Worm (Caenorhabditis elegans) whole organism, L3 larva: Measurements from ENCODE around the gene C18D11.3.

Source experiments
- R02D3.7 ChIP-seq: fragments of 150-350 bp; optimal IDR thresholded peaks from 2 replicates; lab custom pipeline; 2014; ENCODE audit warnings: missing biosample characterization, missing genetic modification characterization
- aly-2 ChIP-seq: fragments of 150-350 bp; optimal IDR thresholded peaks from 2 replicates; lab custom pipeline; 2014; ENCODE audit warnings: missing biosample characterization, missing genetic modification characterization
- ama-1 ChIP-seq: fragments of 150-350 bp; optimal IDR thresholded peaks from 2 replicates; lab custom pipeline; 2018
- ceh-16 ChIP-seq: sonication (generic microtip); optimal IDR thresholded peaks from 2 replicates; lab custom pipeline; 2017; ENCODE audit warnings: missing biosample characterization, missing genetic modification characterization
- ceh-28 ChIP-seq: fragments of 150-350 bp; optimal IDR thresholded peaks from 2 replicates; lab custom pipeline; 2014; ENCODE audit warnings: missing biosample characterization, missing genetic modification reagents, missing genetic modification characterization
- ceh-9 ChIP-seq: sonication (generic microtip); optimal IDR thresholded peaks from 2 replicates; lab custom pipeline; 2018; ENCODE audit warnings: missing biosample characterization, missing genetic modification characterization
- daf-12 ChIP-seq: fragments of 150-350 bp; optimal IDR thresholded peaks from 2 replicates; lab custom pipeline; 2014; ENCODE audit warnings: missing biosample characterization, missing genetic modification reagents, missing genetic modification characterization
- egl-5 ChIP-seq: fragments of 150-350 bp; optimal IDR thresholded peaks from 2 replicates; lab custom pipeline; 2017; ENCODE audit warnings: missing biosample characterization, missing genetic modification reagents, missing genetic modification characterization, inconsistent platforms
- elt-2 ChIP-seq: sonication (generic microtip); optimal IDR thresholded peaks from 2 replicates; lab custom pipeline; 2016; ENCODE audit warnings: missing genetic modification reagents, mild to moderate bottlenecking, missing genetic modification characterization, missing compliant biosample characterization
- eor-1 ChIP-seq, 2 experiments: fragments of 150-350 bp; optimal IDR thresholded peaks; 2 replicates each; lab custom pipeline; 2014 to 2018; ENCODE audit warnings: missing biosample characterization in 2 of 2, missing genetic modification characterization in 2 of 2
- fkh-10 ChIP-seq: sonication (generic microtip); optimal IDR thresholded peaks from 2 replicates; lab custom pipeline; 2017; ENCODE audit warnings: missing biosample characterization, missing genetic modification reagents, missing genetic modification characterization
- fos-1 ChIP-seq: fragments of 150-350 bp; optimal IDR thresholded peaks from 2 replicates; lab custom pipeline; 2014; ENCODE audit warnings: missing biosample characterization, missing genetic modification characterization
- hmg-11 ChIP-seq: sonication (generic microtip); optimal IDR thresholded peaks from 2 replicates; lab custom pipeline; 2016; ENCODE audit warnings: missing genetic modification characterization, missing compliant biosample characterization
- jun-1 ChIP-seq: fragments of 150-350 bp; optimal IDR thresholded peaks from 2 replicates; lab custom pipeline; 2014; ENCODE audit warnings: missing biosample characterization, missing genetic modification reagents, missing genetic modification characterization
- lin-15B ChIP-seq: fragments of 150-350 bp; optimal IDR thresholded peaks from 2 replicates; lab custom pipeline; 2014; ENCODE audit warnings: missing biosample characterization, missing genetic modification characterization
- lin-39 ChIP-seq: fragments of 150-350 bp; optimal IDR thresholded peaks from 2 replicates; lab custom pipeline; 2018; ENCODE audit warnings: missing biosample characterization, missing genetic modification reagents, missing genetic modification characterization
- lsy-12 ChIP-seq: sonication (generic microtip); optimal IDR thresholded peaks from 2 replicates; lab custom pipeline; 2016; ENCODE audit warnings: mild to moderate bottlenecking, missing genetic modification characterization, missing compliant biosample characterization
- mdl-1 ChIP-seq: fragments of 150-350 bp; optimal IDR thresholded peaks from 2 replicates; lab custom pipeline; 2014; ENCODE audit warnings: missing biosample characterization, missing genetic modification characterization
- mml-1 ChIP-seq: fragments of 150-350 bp; sonication (generic microtip); optimal IDR thresholded peaks from 3 replicates; lab custom pipeline; 2014; ENCODE audit warnings: missing biosample characterization, missing genetic modification characterization
- nfya-1 ChIP-seq: sonication (generic microtip); optimal IDR thresholded peaks from 2 replicates; lab custom pipeline; 2017; ENCODE audit warnings: missing genetic modification characterization, mild to moderate bottlenecking, missing compliant biosample characterization, antibody characterized with exemption, moderate library complexity; ENCODE audit not compliant: insufficient read depth
- nhr-12 ChIP-seq: fragments of 150-350 bp; optimal IDR thresholded peaks from 2 replicates; lab custom pipeline; 2014; ENCODE audit warnings: missing biosample characterization, missing genetic modification characterization
- nhr-23 ChIP-seq: fragments of 150-350 bp; optimal IDR thresholded peaks from 2 replicates; lab custom pipeline; 2014; ENCODE audit warnings: missing biosample characterization, missing genetic modification reagents, missing genetic modification characterization
- nhr-237 ChIP-seq: fragments of 150-350 bp; optimal IDR thresholded peaks from 2 replicates; lab custom pipeline; 2014; ENCODE audit warnings: missing biosample characterization, missing genetic modification characterization
- nhr-25 ChIP-seq: sonication (generic microtip); optimal IDR thresholded peaks from 2 replicates; lab custom pipeline; 2017; ENCODE audit warnings: missing biosample characterization, missing genetic modification characterization
- nhr-28 ChIP-seq: fragments of 150-350 bp; optimal IDR thresholded peaks from 2 replicates; lab custom pipeline; 2014; ENCODE audit warnings: missing biosample characterization, missing genetic modification characterization
- nhr-43 ChIP-seq: sonication (generic microtip); optimal IDR thresholded peaks from 2 replicates; lab custom pipeline; 2016; ENCODE audit warnings: mild to moderate bottlenecking, missing genetic modification characterization, missing compliant biosample characterization; ENCODE audit not compliant: poor library complexity, severe bottlenecking
- nhr-67 ChIP-seq: fragments of 150-350 bp; optimal IDR thresholded peaks from 2 replicates; lab custom pipeline; 2014; ENCODE audit warnings: missing biosample characterization, missing genetic modification characterization
- nhr-76 ChIP-seq: fragments of 150-350 bp; sonication (generic microtip); optimal IDR thresholded peaks from 5 replicates; lab custom pipeline; 2014; ENCODE audit warnings: missing biosample characterization, missing genetic modification characterization
- pha-4 ChIP-seq: fragments of 150-350 bp; optimal IDR thresholded peaks from 2 replicates; lab custom pipeline; 2014; ENCODE audit warnings: missing biosample characterization, missing genetic modification reagents, missing genetic modification characterization
- pqm-1 ChIP-seq: fragments of 150-350 bp; optimal IDR thresholded peaks from 2 replicates; lab custom pipeline; 2017; ENCODE audit warnings: missing biosample characterization, missing genetic modification characterization, inconsistent platforms
- sea-2 ChIP-seq: fragments of 150-350 bp; sonication (generic microtip); optimal IDR thresholded peaks from 4 replicates; lab custom pipeline; 2014; ENCODE audit warnings: missing biosample characterization, missing genetic modification reagents, missing genetic modification characterization
- skn-1 ChIP-seq: fragments of 150-350 bp; optimal IDR thresholded peaks from 2 replicates; lab custom pipeline; 2014; ENCODE audit warnings: missing biosample characterization, missing genetic modification characterization
- snpc-4 ChIP-seq: fragments of 150-350 bp; optimal IDR thresholded peaks from 2 replicates; lab custom pipeline; 2014; ENCODE audit warnings: missing biosample characterization, missing genetic modification characterization
- unc-39 ChIP-seq: sonication (generic microtip); optimal IDR thresholded peaks from 4 replicates; lab custom pipeline; 2017; ENCODE audit warnings: missing biosample characterization, missing genetic modification characterization
- zag-1 ChIP-seq: fragments of 150-350 bp; optimal IDR thresholded peaks from 2 replicates; lab custom pipeline; 2014; ENCODE audit warnings: missing biosample characterization, missing genetic modification characterization
- ztf-11 ChIP-seq: fragments of 150-350 bp; optimal IDR thresholded peaks from 2 replicates; lab custom pipeline; 2014; ENCODE audit warnings: missing biosample characterization, missing genetic modification characterization
- ztf-4 ChIP-seq: fragments of 150-350 bp; optimal IDR thresholded peaks from 2 replicates; lab custom pipeline; 2014; ENCODE audit warnings: missing biosample characterization, missing genetic modification characterization

The C18D11.3 gene

DNA sequence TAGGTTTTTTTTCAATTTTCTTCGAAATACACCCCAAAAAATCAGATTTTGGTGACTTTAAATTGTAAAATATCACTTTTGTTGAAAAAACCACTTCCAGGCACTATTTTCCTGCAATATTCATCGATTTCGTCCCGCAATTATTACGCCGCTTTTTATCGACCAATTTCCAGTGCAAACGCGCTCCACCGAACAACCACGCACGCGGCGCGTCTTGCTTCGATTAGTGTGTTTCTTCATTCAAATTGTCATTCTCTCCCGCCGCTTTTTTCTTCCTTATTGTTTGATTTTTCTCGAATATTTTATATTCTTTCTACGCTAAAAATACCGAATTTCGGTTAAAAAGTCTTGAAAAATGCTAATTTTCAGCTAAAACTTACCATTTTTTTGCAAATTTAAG lies 2.4 kb downstream of the C18D11.3 start:
- TF ChIP-seq skn-1 (tag; lab: Kevin White, UChicago) (peak; percentile 54), lin-15B (peak; percentile 86), hmg-11 (tag; lab: Kevin White, UChicago) (peak; percentile 46), pha-4 (tag; lab: Kevin White, UChicago) (peak; percentile 78), nhr-43 (tag; lab: Kevin White, UChicago) (no peak), lin-39 (tag; lab: Kevin White, UChicago) (peak; percentile 94), nfya-1 (tag; lab: Kevin White, UChicago) (peak; percentile 91), zag-1 (tag; lab: Kevin White, UChicago) (no peak), fkh-10 (GFP tag; lab: Kevin White, UChicago) (peak; percentile 25), elt-2 (tag; lab: Kevin White, UChicago) (peak; percentile 48), lsy-12 (tag; lab: Kevin White, UChicago) (peak; percentile 18), egl-5 (tag; lab: Kevin White, UChicago) (peak; percentile 69), snpc-4 (tag; lab: Kevin White, UChicago) (peak; percentile 85), nhr-25 (peak; percentile 60), nhr-67 (tag; lab: Kevin White, UChicago) (no peak), ceh-28 (tag; lab: Kevin White, UChicago) (no peak)
- TF ChIP-seq, all 47 proteins: peak for 12

ce11 chrIII:11826118-11826517 lies 2.9 kb downstream of the C18D11.3 start, which contains the start of gene rsp-8:
TSS of gene rsp-8 (plus strand) at chrIII:11826418.
- TF ChIP-seq nhr-28 (tag; lab: Kevin White, UChicago) (no peak), ceh-16 (no peak), daf-12 (tag; lab: Kevin White, UChicago) (no peak), zag-1 (tag; lab: Kevin White, UChicago) (no peak), nhr-23 (tag; lab: Kevin White, UChicago) (no peak), ceh-9 (no peak), hmg-11 (tag; lab: Kevin White, UChicago) (no peak), nhr-76 (tag; lab: Kevin White, UChicago) (no peak), mdl-1 (tag; lab: Kevin White, UChicago) (no peak), nhr-67 (tag; lab: Kevin White, UChicago) (no peak), skn-1 (tag; lab: Kevin White, UChicago) (no peak)
- TF ChIP-seq, all 47 proteins: peak for 0

ce11 chrIII:11829062-11829461 lies 5.8 kb downstream of the C18D11.3 start:
- TF ChIP-seq lin-39 (tag; lab: Kevin White, UChicago) (no peak), mdl-1 (tag; lab: Kevin White, UChicago) (no peak), lin-15B (peak; percentile 2), sea-2 (GFP tag; lab: Kevin White, UChicago) (no peak), nhr-23 (tag; lab: Kevin White, UChicago) (no peak), nfya-1 (tag; lab: Kevin White, UChicago) (peak; percentile 98), ztf-4 (tag; lab: Kevin White, UChicago) (no peak), egl-5 (tag; lab: Kevin White, UChicago) (no peak)

ce11 chrIII:11829585-11830195 lies 6.4 kb downstream of the C18D11.3 start:
- TF ChIP-seq zag-1 (tag; lab: Kevin White, UChicago) (no peak), nfya-1 (tag; lab: Kevin White, UChicago) (peak; percentile 99)

- no peak for TF ChIP-seq ztf-11 (tag; lab: Kevin White, UChicago)
- TF ChIP-seq pqm-1 (tag; lab: Kevin White, UChicago), result no peak
- TF ChIP-seq ceh-16, result no peak
- TF ChIP-seq nhr-76 (tag; lab: Kevin White, UChicago), result no peak
- TF ChIP-seq zag-1 (tag; lab: Kevin White, UChicago), result no peak
- TF ChIP-seq fkh-10 (GFP tag; lab: Kevin White, UChicago), result no peak
- no peak for TF ChIP-seq nhr-12
- no peak for TF ChIP-seq nhr-237 (tag; lab: Kevin White, UChicago)
- TF ChIP-seq pha-4 (tag; lab: Kevin White, UChicago), result peak; percentile 22
- peak; percentile 26 for TF ChIP-seq lsy-12 (tag; lab: Kevin White, UChicago)
- TF ChIP-seq ceh-9, result no peak
- TF ChIP-seq nhr-25, result no peak
- no peak for TF ChIP-seq eor-1 (tag; optimal IDR thresholded peaks at IDR 0.05; lab: Kevin White, UChicago)
- no peak for TF ChIP-seq fos-1 (tag; lab: Kevin White, UChicago)
- no peak for TF ChIP-seq mml-1 (tag; lab: Kevin White, UChicago)
- peak; percentile 31 for TF ChIP-seq ama-1 (lab: Kevin White, UChicago)
- TF ChIP-seq daf-12 (tag; lab: Kevin White, UChicago), result no peak
- TF ChIP-seq elt-2 (tag; lab: Kevin White, UChicago), result peak; percentile 15
- TF ChIP-seq skn-1 (tag; lab: Kevin White, UChicago), result no peak
- no peak for TF ChIP-seq R02D3.7 (tag; lab: Kevin White, UChicago)
- TF ChIP-seq ztf-4 (tag; lab: Kevin White, UChicago), result no peak
- no peak for TF ChIP-seq jun-1
- TF ChIP-seq unc-39 (tag; lab: Kevin White, UChicago), result no peak
- peak; percentile 28 for TF ChIP-seq nfya-1 (tag; lab: Kevin White, UChicago)
- no peak for TF ChIP-seq aly-2 (tag; lab: Kevin White, UChicago)
- TF ChIP-seq hmg-11 (tag; lab: Kevin White, UChicago), result no peak
- TF ChIP-seq egl-5 (tag; lab: Kevin White, UChicago), result no peak
- TF ChIP-seq lin-39 (tag; lab: Kevin White, UChicago), result no peak
Observed at ce11 chrIII:11830522-11831489, 7.6 kb downstream of the C18D11.3 start.
